Fruit fly (Drosophila melanogaster) whole organism, embryonic: ENCODE results near the gene Miga.

Source experiments
- ATbp ChIP-seq: fragments of 200-800 bp; sonication (Bioruptor generic); optimal IDR thresholded peaks from 2 replicates; lab custom pipeline; 2017; ENCODE audit warnings: missing biosample characterization, mild to moderate bottlenecking, missing genetic modification characterization, missing genetic modification reagents
- B-H1 ChIP-seq: fragments of 200-800 bp; sonication (Bioruptor generic); IDR thresholded peaks from 3 replicates; pipeline ENCODE4 v1.3.6; 2022; ENCODE audit warnings: missing biosample characterization, missing genetic modification characterization
- CG10274 ChIP-seq: fragments of 200-800 bp; sonication (Bioruptor generic); optimal IDR thresholded peaks from 3 replicates; lab custom pipeline; 2017; ENCODE audit warnings: missing biosample characterization, mild to moderate bottlenecking, missing genetic modification characterization
- CG11456 ChIP-seq: fragments of 200-800 bp; sonication (Bioruptor generic); IDR thresholded peaks from 3 replicates; pipeline ENCODE4 v1.3.6; 2022; ENCODE audit warnings: missing biosample characterization, missing genetic modification characterization
- CG13123 ChIP-seq: fragments of 200-800 bp; sonication (Bioruptor generic); optimal IDR thresholded peaks from 2 replicates; lab custom pipeline; 2016; ENCODE audit warnings: missing biosample characterization, missing genetic modification characterization
- CG13894 ChIP-seq: fragments of 200-800 bp; sonication (Bioruptor generic); optimal IDR thresholded peaks from 3 replicates; lab custom pipeline; 2018; ENCODE audit warnings: missing biosample characterization, mild to moderate bottlenecking, missing genetic modification characterization, moderate library complexity
- CG2120 ChIP-seq: fragments of 200-800 bp; sonication (Bioruptor generic); optimal IDR thresholded peaks from 3 replicates; lab custom pipeline; 2016; ENCODE audit warnings: missing biosample characterization, missing genetic modification characterization
- CG2712 ChIP-seq: fragments of 200-800 bp; optimal IDR thresholded peaks from 3 replicates; lab custom pipeline; 2019; ENCODE audit warnings: missing biosample characterization, mild to moderate bottlenecking, missing genetic modification characterization, moderate library complexity
- CG5953 ChIP-seq: fragments of 200-800 bp; sonication (Bioruptor generic); IDR thresholded peaks from 2 replicates; pipeline ENCODE4 v1.3.6; 2022; ENCODE audit warnings: missing biosample characterization, missing genetic modification characterization
- CG6175 ChIP-seq: fragments of 200-800 bp; sonication (Bioruptor generic); IDR thresholded peaks from 3 replicates; pipeline ENCODE4 v1.3.6; 2022; ENCODE audit warnings: missing biosample characterization, missing genetic modification characterization
- CG6683 ChIP-seq: fragments of 200-800 bp; sonication (Bioruptor generic); optimal IDR thresholded peaks from 2 replicates; lab custom pipeline; 2017; ENCODE audit warnings: missing biosample characterization, mild to moderate bottlenecking, missing genetic modification characterization, missing genetic modification reagents
- CG6791 ChIP-seq: fragments of 200-800 bp; sonication (Bioruptor generic); IDR thresholded peaks from 3 replicates; pipeline ENCODE4 v1.3.6; 2022; ENCODE audit warnings: missing biosample characterization, missing genetic modification characterization; ENCODE audit not compliant: partially characterized antibody
- CG8359 ChIP-seq: fragments of 200-800 bp; sonication (Bioruptor generic); optimal IDR thresholded peaks from 2 replicates; lab custom pipeline; 2017; ENCODE audit warnings: missing biosample characterization, mild to moderate bottlenecking, missing genetic modification characterization, borderline replicate concordance
- Dad ChIP-seq: fragments of 200-800 bp; sonication (Bioruptor generic); optimal IDR thresholded peaks from 3 replicates; lab custom pipeline; 2016; ENCODE audit warnings: missing biosample characterization, missing genetic modification characterization
- Dip2 ChIP-seq: fragments of 200-800 bp; sonication (Bioruptor generic); IDR thresholded peaks from 2 replicates; pipeline ENCODE4 v1.3.6; 2022; ENCODE audit warnings: missing biosample characterization, missing genetic modification characterization
- Dip3 ChIP-seq: fragments of 200-800 bp; sonication (Bioruptor generic); optimal IDR thresholded peaks from 3 replicates; lab custom pipeline; 2016; ENCODE audit warnings: missing biosample characterization, missing genetic modification characterization
- Drgx ChIP-seq: fragments of 200-800 bp; sonication (Bioruptor generic); IDR thresholded peaks from 2 replicates; pipeline ENCODE4 v1.3.6; 2022; ENCODE audit warnings: missing biosample characterization, missing genetic modification characterization
- HLHmδ ChIP-seq: fragments of 200-800 bp; sonication (Bioruptor generic); optimal IDR thresholded peaks from 2 replicates; lab custom pipeline; 2018; ENCODE audit warnings: missing biosample characterization, mild to moderate bottlenecking, missing genetic modification characterization, moderate library complexity
- Oli ChIP-seq: fragments of 200-800 bp; sonication (Bioruptor generic); optimal IDR thresholded peaks from 2 replicates; lab custom pipeline; 2018; ENCODE audit warnings: missing biosample characterization, mild to moderate bottlenecking, missing genetic modification characterization, moderate library complexity
- Poxn ChIP-seq: fragments of 200-800 bp; sonication (Bioruptor generic); IDR thresholded peaks from 2 replicates; pipeline ENCODE4 v1.3.6; 2022; ENCODE audit warnings: missing biosample characterization, missing genetic modification characterization
- Sry-δ ChIP-seq: fragments of 200-800 bp; sonication (Bioruptor generic); optimal IDR thresholded peaks from 2 replicates; lab custom pipeline; 2016; ENCODE audit warnings: missing biosample characterization, missing genetic modification characterization
- Xrp1 ChIP-seq: fragments of 200-800 bp; sonication (Bioruptor generic); IDR thresholded peaks from 2 replicates; pipeline ENCODE4 v1.3.6; 2022; ENCODE audit warnings: missing biosample characterization, missing genetic modification characterization
- ash1 ChIP-seq: fragments of 200-800 bp; sonication (Bioruptor generic); optimal IDR thresholded peaks from 2 replicates; lab custom pipeline; 2018; ENCODE audit warnings: missing biosample characterization, mild to moderate bottlenecking, missing genetic modification characterization
- cg ChIP-seq: fragments of 200-800 bp; sonication (Bioruptor generic); optimal IDR thresholded peaks from 3 replicates; lab custom pipeline; 2019; ENCODE audit warnings: missing biosample characterization, mild to moderate bottlenecking, missing genetic modification characterization, moderate library complexity
- chinmo ChIP-seq: fragments of 200-800 bp; sonication (Bioruptor generic); IDR thresholded peaks from 4 replicates; pipeline ENCODE4 v1.3.6; 2022; ENCODE audit warnings: missing biosample characterization, missing genetic modification characterization; ENCODE audit not compliant: partially characterized antibody
- da ChIP-seq: fragments of 200-800 bp; sonication (Bioruptor generic); optimal IDR thresholded peaks from 2 replicates; lab custom pipeline; 2016; ENCODE audit warnings: missing biosample characterization, missing genetic modification characterization
- dimm ChIP-seq: fragments of 200-800 bp; sonication (Bioruptor generic); IDR thresholded peaks from 2 replicates; pipeline ENCODE4 v1.3.6; 2022; ENCODE audit warnings: missing biosample characterization, missing genetic modification characterization
- dmrt11E ChIP-seq: fragments of 200-800 bp; sonication (Bioruptor generic); optimal IDR thresholded peaks from 3 replicates; lab custom pipeline; 2018; ENCODE audit warnings: missing biosample characterization, mild to moderate bottlenecking, missing genetic modification characterization, moderate library complexity
- dmrt99B ChIP-seq: fragments of 200-800 bp; sonication (Bioruptor generic); optimal IDR thresholded peaks from 2 replicates; lab custom pipeline; 2018; ENCODE audit warnings: missing biosample characterization, mild to moderate bottlenecking, missing genetic modification characterization, moderate library complexity
- eyg ChIP-seq: fragments of 200-800 bp; sonication (Bioruptor generic); optimal IDR thresholded peaks from 3 replicates; lab custom pipeline; 2016; ENCODE audit warnings: missing biosample characterization, missing genetic modification characterization
- fd102C ChIP-seq: fragments of 200-800 bp; sonication (Bioruptor generic); optimal IDR thresholded peaks from 2 replicates; lab custom pipeline; 2018; ENCODE audit warnings: missing biosample characterization, mild to moderate bottlenecking, missing genetic modification characterization, moderate library complexity
- fu2 ChIP-seq: fragments of 200-800 bp; sonication (Bioruptor generic); optimal IDR thresholded peaks from 2 replicates; lab custom pipeline; 2016; ENCODE audit warnings: missing biosample characterization, missing genetic modification characterization
- ham ChIP-seq: fragments of 200-800 bp; sonication (Bioruptor generic); IDR thresholded peaks from 2 replicates; pipeline ENCODE4 v1.3.6; 2022; ENCODE audit warnings: missing biosample characterization, missing genetic modification characterization
- hb ChIP-seq: fragments of 200-800 bp; sonication (Bioruptor generic); IDR thresholded peaks from 3 replicates; pipeline ENCODE4 v1.3.6; 2022; ENCODE audit warnings: missing biosample characterization, missing genetic modification characterization; ENCODE audit not compliant: partially characterized antibody
- hkb ChIP-seq, 2 experiments: fragments of 200-800 bp in 1 of 2; fragments of >200 bp in 1 of 2; sonication (Bioruptor generic) in 1 of 2; IDR thresholded peaks in 1 of 2; optimal IDR thresholded peaks in 1 of 2; 2 replicates each; pipeline versions ENCODE4 v1.3.6 to Lab custom; 2017 to 2022; ENCODE audit warnings: missing biosample characterization in 1 of 2, missing genetic modification characterization in 1 of 2
- mld ChIP-seq: fragments of 200-800 bp; sonication (Bioruptor generic); IDR thresholded peaks from 3 replicates; pipeline ENCODE4 v1.3.6; 2022; ENCODE audit warnings: missing biosample characterization, missing genetic modification characterization; ENCODE audit not compliant: partially characterized antibody
- nau ChIP-seq: fragments of 200-800 bp; sonication (Bioruptor generic); optimal IDR thresholded peaks from 3 replicates; lab custom pipeline; 2017; ENCODE audit warnings: missing biosample characterization, mild to moderate bottlenecking, missing genetic modification characterization, missing genetic modification reagents
- pan ChIP-seq, 4 experiments: fragments of >200 bp in 3 of 4; fragments of 200-800 bp in 1 of 4; sonication (Bioruptor generic) in 1 of 4; optimal IDR thresholded peaks in 3 of 4; IDR thresholded peaks in 1 of 4; 2 replicates each; pipeline versions ENCODE4 v1.3.6 to Lab custom; 2017 to 2022; ENCODE audit warnings: missing biosample characterization in 2 of 4, missing genetic modification characterization in 2 of 4, mixed read lengths in 1 of 4
- prd ChIP-seq, 3 experiments: fragments of >200 bp in 2 of 3; fragments of 200-800 bp in 1 of 3; sonication (Bioruptor generic) in 1 of 3; optimal IDR thresholded peaks in 2 of 3; IDR thresholded peaks in 1 of 3; 2 replicates in 2 of 3; 3 replicates in 1 of 3; pipeline versions ENCODE4 v1.3.6 to Lab custom; 2017 to 2022; ENCODE audit warnings: missing biosample characterization in 1 of 3, missing genetic modification characterization in 1 of 3
- row ChIP-seq: fragments of 200-800 bp; sonication (Bioruptor generic); IDR thresholded peaks from 3 replicates; pipeline ENCODE4 v1.3.6; 2022; ENCODE audit warnings: missing biosample characterization, missing genetic modification characterization
- run ChIP-seq: fragments of 200-800 bp; sonication (Bioruptor generic); optimal IDR thresholded peaks from 3 replicates; lab custom pipeline; 2018; ENCODE audit warnings: missing biosample characterization, mild to moderate bottlenecking, missing genetic modification characterization
- sd ChIP-seq: fragments of 200-800 bp; sonication (Bioruptor generic); optimal IDR thresholded peaks from 3 replicates; lab custom pipeline; 2018; ENCODE audit warnings: missing biosample characterization, mild to moderate bottlenecking, missing genetic modification characterization, moderate library complexity
- sens ChIP-seq: fragments of 200-800 bp; sonication (Bioruptor generic); peaks from one replicate; lab custom pipeline; 2016; ENCODE audit warnings: missing biosample characterization, missing genetic modification characterization
- slbo ChIP-seq: fragments of 200-800 bp; sonication (Bioruptor generic); IDR thresholded peaks from 2 replicates; pipeline ENCODE4 v1.3.6; 2022; ENCODE audit warnings: missing biosample characterization, missing genetic modification characterization
- trem ChIP-seq: fragments of 200-800 bp; optimal IDR thresholded peaks from 3 replicates; lab custom pipeline; 2019; ENCODE audit warnings: missing biosample characterization, mild to moderate bottlenecking, missing genetic modification characterization, moderate library complexity
- trh ChIP-seq: fragments of 200-800 bp; sonication (Bioruptor generic); optimal IDR thresholded peaks from 2 replicates; lab custom pipeline; 2016; ENCODE audit warnings: missing biosample characterization, missing genetic modification characterization
- unc-4 ChIP-seq: fragments of 200-800 bp; sonication (Bioruptor generic); IDR thresholded peaks from 2 replicates; pipeline ENCODE4 v1.3.6; 2022; ENCODE audit warnings: missing biosample characterization, missing genetic modification characterization; ENCODE audit not compliant: partially characterized antibody
- zen2 ChIP-seq: fragments of 200-800 bp; sonication (Bioruptor generic); IDR thresholded peaks from 3 replicates; pipeline ENCODE4 v1.3.6; 2022; ENCODE audit warnings: missing biosample characterization, missing genetic modification characterization; ENCODE audit not compliant: partially characterized antibody
- zfh2 ChIP-seq: fragments of 200-800 bp; sonication (Bioruptor generic); optimal IDR thresholded peaks from 2 replicates; lab custom pipeline; 2016; ENCODE audit warnings: missing biosample characterization, missing genetic modification characterization

The Miga gene

DNA sequence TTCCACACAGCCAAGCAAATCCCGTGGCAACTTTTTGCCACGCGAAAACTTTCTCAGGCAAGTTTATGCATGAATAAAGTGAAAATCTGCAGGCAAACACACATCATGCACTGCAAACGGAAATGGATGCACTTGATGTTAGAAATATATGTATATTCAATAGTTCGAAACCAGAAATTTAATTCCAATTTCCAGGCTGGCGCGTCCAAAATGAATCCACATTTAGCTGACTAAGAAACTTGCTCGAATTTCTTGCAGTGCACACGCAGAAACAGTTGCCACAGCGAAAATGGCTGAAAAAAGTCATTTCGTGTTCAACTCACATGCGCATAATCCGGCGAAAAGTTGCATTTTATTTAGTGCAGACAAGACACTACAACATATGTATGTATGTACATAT, 41.0 kb downstream of the Miga start (continued):
- TF ChIP-seq dmrt11E (tag; lab: Kevin White, UChicago) (no peak), unc-4 (no peak), Oli (tag; lab: Kevin White, UChicago) (no peak), pan (optimal IDR thresholded peaks at IDR 0.05; lab: Kevin White, UChicago) (no peak), pan (GFP tag; optimal IDR thresholded peaks at IDR 0.05 in 1 of 2, IDR thresholded peaks at IDR 0.05 in 1 of 2) (peak in 1 of 2 experiments; percentile 23), hb (GFP tag; lab: Robert Waterston, UW) (no peak), cg (no peak), zen2 (GFP tag; lab: Robert Waterston, UW) (no peak), da (GFP tag; lab: Kevin White, UChicago) (no peak), fu2 (GFP tag; lab: Kevin White, UChicago) (no peak), dmrt99B (no peak), B-H1 (no peak), CG13123 (GFP tag; lab: Kevin White, UChicago) (no peak), dimm (no peak), mld (GFP tag; lab: Robert Waterston, UW) (no peak), Dip2 (GFP tag; lab: Robert Waterston, UW) (no peak), prd (optimal IDR thresholded peaks at IDR 0.05; lab: Kevin White, UChicago) (no peak), prd (GFP tag; IDR thresholded peaks at IDR 0.05; lab: Robert Waterston, UW) (0 out of 3 replicates have a peak, but pooled peaks have one; percentile 4), CG5953 (GFP tag; lab: Robert Waterston, UW) (no peak), CG8359 (GFP tag; lab: Kevin White, UChicago) (no peak), row (GFP tag; lab: Robert Waterston, UW) (0 out of 3 replicates have a peak, but pooled peaks have one; percentile 13), chinmo (GFP tag; lab: Robert Waterston, UW) (no peak), sd (tag; lab: Kevin White, UChicago) (no peak), slbo (GFP tag; lab: Robert Waterston, UW) (0 out of 2 replicates have a peak, but pooled peaks have one; percentile 24), nau (GFP tag; lab: Kevin White, UChicago) (no peak), fd102C (no peak), eyg (GFP tag; lab: Kevin White, UChicago) (no peak), sens (peak; percentile 72), CG2712 (no peak), hkb (optimal IDR thresholded peaks at IDR 0.05; lab: Kevin White, UChicago) (no peak), hkb (GFP tag; IDR thresholded peaks at IDR 0.05; lab: Robert Waterston, UW) (0 out of 2 replicates have a peak, but pooled peaks have one; percentile 11), Poxn (GFP tag; lab: Robert Waterston, UW) (no peak), ATbp (GFP tag; lab: Kevin White, UChicago) (no peak), trem (tag; lab: Kevin White, UChicago) (no peak), Drgx (peak; percentile 77), CG10274 (GFP tag; lab: Kevin White, UChicago) (no peak), ham (GFP tag; lab: Robert Waterston, UW) (no peak), CG6791 (GFP tag; lab: Robert Waterston, UW) (no peak), trh (GFP tag; lab: Kevin White, UChicago) (no peak), zfh2 (GFP tag; lab: Kevin White, UChicago) (no peak), CG11456 (GFP tag; lab: Robert Waterston, UW) (no peak), HLHmδ (GFP tag; lab: Kevin White, UChicago) (no peak), CG2120 (GFP tag; lab: Kevin White, UChicago) (no peak), ash1 (no peak), Dad (no peak), Xrp1 (0 out of 2 replicates have a peak, but pooled peaks have one; percentile 12), Dip3 (GFP tag; lab: Kevin White, UChicago) (no peak), Sry-δ (GFP tag; lab: Kevin White, UChicago) (no peak), run (tag; lab: Kevin White, UChicago) (no peak), CG13894 (tag; lab: Kevin White, UChicago) (no peak), CG6175 (GFP tag; lab: Robert Waterston, UW) (no peak), CG6683 (no peak)
